Fruit fly (Drosophila melanogaster) whole organism, wandering third instar larva: ENCODE data around the gene CG11601.

Experiments used
- Abd-B ChIP-seq: fragments of >200 bp; optimal IDR thresholded peaks from 2 replicates; lab custom pipeline; 2017; ENCODE audit warnings: missing biosample characterization, missing genetic modification characterization
- CG32264 ChIP-seq: fragments of 200-800 bp; sonication (Bioruptor generic); optimal IDR thresholded peaks from 2 replicates; lab custom pipeline; 2016; ENCODE audit warnings: missing biosample characterization, missing genetic modification characterization
- CG9705 ChIP-seq: fragments of 200-800 bp; sonication (Bioruptor generic); optimal IDR thresholded peaks from 2 replicates; lab custom pipeline; 2018; ENCODE audit warnings: missing biosample characterization, mild to moderate bottlenecking, missing genetic modification characterization
- CrebA ChIP-seq: fragments of 200-800 bp; sonication (Bioruptor generic); optimal IDR thresholded peaks from 2 replicates; lab custom pipeline; 2016; ENCODE audit warnings: missing biosample characterization, mild to moderate bottlenecking, missing genetic modification characterization, borderline replicate concordance
- Dfd ChIP-seq: fragments of >200 bp; optimal IDR thresholded peaks from 2 replicates; lab custom pipeline; 2017; ENCODE audit warnings: missing biosample characterization, missing genetic modification characterization
- Dif ChIP-seq: fragments of 200-275, 200-300 bp; sonication (Bioruptor generic); optimal IDR thresholded peaks from 2 replicates; lab custom pipeline; 2018; ENCODE audit warnings: missing biosample characterization, missing genetic modification characterization; ENCODE audit not compliant: partially characterized antibody
- GATAd ChIP-seq: sonication (Bioruptor generic); optimal IDR thresholded peaks from 2 replicates; lab custom pipeline; 2016; ENCODE audit warnings: missing biosample characterization, missing genetic modification characterization
- HLH106 ChIP-seq: fragments of 200-800 bp; optimal IDR thresholded peaks from 3 replicates; lab custom pipeline; 2019; ENCODE audit warnings: missing biosample characterization, mild to moderate bottlenecking, missing genetic modification characterization, moderate library complexity
- Hnf4 ChIP-seq: fragments of 200-800 bp; sonication (Bioruptor generic); optimal IDR thresholded peaks from 2 replicates; lab custom pipeline; 2016; ENCODE audit warnings: missing biosample characterization, mild to moderate bottlenecking, missing genetic modification characterization
- Hr78 ChIP-seq: fragments of >200 bp; optimal IDR thresholded peaks from 2 replicates; lab custom pipeline; 2017; ENCODE audit warnings: missing biosample characterization, missing genetic modification characterization
- Hr83 ChIP-seq: fragments of 200-300 bp; sonication (Bioruptor generic); optimal IDR thresholded peaks from 2 replicates; lab custom pipeline; 2016; ENCODE audit warnings: missing biosample characterization, mild to moderate bottlenecking, missing genetic modification characterization, moderate library complexity; ENCODE audit not compliant: poor library complexity, severe bottlenecking
- Jra ChIP-seq: sonication (Bioruptor generic); optimal IDR thresholded peaks from 2 replicates; lab custom pipeline; 2016; ENCODE audit warnings: missing biosample characterization, missing genetic modification characterization
- Mio ChIP-seq: sonication (Bioruptor generic); optimal IDR thresholded peaks from 2 replicates; lab custom pipeline; 2016; ENCODE audit warnings: missing biosample characterization, missing genetic modification characterization
- Myc ChIP-seq: fragments of >200 bp; optimal IDR thresholded peaks from 2 replicates; lab custom pipeline; 2017
- N ChIP-seq: fragments of >200 bp; optimal IDR thresholded peaks from 2 replicates; lab custom pipeline; 2018; ENCODE audit warnings: missing biosample characterization, missing external identifiers, missing genetic modification characterization
- OdsH ChIP-seq: fragments of 200-800 bp; sonication (Bioruptor generic); optimal IDR thresholded peaks from 2 replicates; lab custom pipeline; 2016; ENCODE audit warnings: missing biosample characterization, mild to moderate bottlenecking, missing genetic modification characterization
- Rel ChIP-seq, 2 experiments: fragments of 200-800 bp; sonication (Bioruptor generic) in 1 of 2; optimal IDR thresholded peaks; 2 replicates in 1 of 2; 3 replicates in 1 of 2; lab custom pipeline; 2016 to 2019; ENCODE audit warnings: mild to moderate bottlenecking in 2 of 2, missing biosample characterization in 2 of 2, missing genetic modification characterization in 2 of 2, moderate library complexity in 1 of 2
- Sp1 ChIP-seq: fragments of 200-800 bp; sonication (Bioruptor generic); optimal IDR thresholded peaks from 3 replicates; lab custom pipeline; 2019; ENCODE audit warnings: missing biosample characterization, mild to moderate bottlenecking, missing genetic modification characterization, moderate library complexity
- Vsx2 ChIP-seq: fragments of 200-300, 225-300 bp; sonication (Bioruptor generic); optimal IDR thresholded peaks from 2 replicates; lab custom pipeline; 2018; ENCODE audit warnings: missing biosample characterization, missing genetic modification characterization; ENCODE audit not compliant: partially characterized antibody
- br ChIP-seq: fragments of 200-800 bp; sonication (Bioruptor generic); optimal IDR thresholded peaks from 2 replicates; lab custom pipeline; 2016; ENCODE audit warnings: missing biosample characterization, missing genetic modification characterization
- brk ChIP-seq: fragments of 200-800 bp; sonication (Bioruptor generic); optimal IDR thresholded peaks from 2 replicates; lab custom pipeline; 2016; ENCODE audit warnings: missing biosample characterization, mild to moderate bottlenecking, missing genetic modification characterization
- dl ChIP-seq, 2 experiments: fragments of 175-275, 200-275 bp in 1 of 2; fragments of 200-275 bp in 1 of 2; sonication (Bioruptor generic); optimal IDR thresholded peaks; lab custom pipeline; 2018; ENCODE audit warnings: mild to moderate bottlenecking in 2 of 2, missing biosample characterization in 2 of 2, missing genetic modification characterization in 2 of 2, moderate library complexity in 2 of 2; ENCODE audit not compliant: partially characterized antibody in 2 of 2, insufficient read depth in 1 of 2
- dmrt93B ChIP-seq: fragments of 200-800 bp; sonication (Bioruptor generic); optimal IDR thresholded peaks from 2 replicates; lab custom pipeline; 2018; ENCODE audit warnings: missing biosample characterization, mild to moderate bottlenecking, missing genetic modification characterization
- dsf ChIP-seq: sonication (Bioruptor generic); optimal IDR thresholded peaks from 2 replicates; lab custom pipeline; 2016; ENCODE audit warnings: missing biosample characterization, missing genetic modification characterization, borderline replicate concordance
- ey ChIP-seq: fragments of 200-800 bp; sonication (Bioruptor generic); optimal IDR thresholded peaks from 2 replicates; lab custom pipeline; 2016; ENCODE audit warnings: missing biosample characterization, missing genetic modification characterization
- foxo ChIP-seq, 2 experiments: fragments of 200-800 bp; sonication (Bioruptor generic); optimal IDR thresholded peaks; 2 replicates in 1 of 2; 3 replicates in 1 of 2; lab custom pipeline; 2016 to 2017; ENCODE audit warnings: missing biosample characterization in 2 of 2, missing genetic modification characterization in 2 of 2
- fru ChIP-seq: fragments of 200-800 bp; sonication (Bioruptor generic); optimal IDR thresholded peaks from 3 replicates; lab custom pipeline; 2016; ENCODE audit warnings: missing biosample characterization, mild to moderate bottlenecking, missing genetic modification characterization
- h ChIP-seq: fragments of 200-800 bp; sonication (Bioruptor generic); optimal IDR thresholded peaks from 3 replicates; lab custom pipeline; 2016; ENCODE audit warnings: missing biosample characterization, mild to moderate bottlenecking, missing genetic modification characterization
- jim ChIP-seq: fragments of 175-275, 200-325 bp; sonication (Bioruptor generic); optimal IDR thresholded peaks from 2 replicates; lab custom pipeline; 2016; ENCODE audit warnings: missing biosample characterization, mild to moderate bottlenecking, missing genetic modification characterization
- lola ChIP-seq: fragments of >200 bp; optimal IDR thresholded peaks from 2 replicates; lab custom pipeline; 2017; ENCODE audit warnings: missing biosample characterization, missing genetic modification characterization
- pan ChIP-seq: fragments of >200 bp; optimal IDR thresholded peaks from 2 replicates; lab custom pipeline; 2017
- psq ChIP-seq: fragments of 200-800 bp; sonication (Bioruptor generic); optimal IDR thresholded peaks from 3 replicates; lab custom pipeline; 2017; ENCODE audit warnings: missing biosample characterization, mild to moderate bottlenecking, missing genetic modification characterization, moderate library complexity
- rgr ChIP-seq: fragments of 200-800 bp; sonication (Bioruptor generic); optimal IDR thresholded peaks from 3 replicates; lab custom pipeline; 2016; ENCODE audit warnings: missing biosample characterization, mild to moderate bottlenecking, missing genetic modification characterization
- sage ChIP-seq: fragments of 200-800 bp; sonication (Bioruptor generic); optimal IDR thresholded peaks from 2 replicates; lab custom pipeline; 2016; ENCODE audit warnings: missing biosample characterization, mild to moderate bottlenecking, missing genetic modification characterization
- sv ChIP-seq: fragments of 200-800 bp; sonication (Bioruptor generic); optimal IDR thresholded peaks from 3 replicates; lab custom pipeline; 2016; ENCODE audit warnings: missing biosample characterization, missing genetic modification characterization
- tai ChIP-seq: sonication (Bioruptor generic); optimal IDR thresholded peaks from 2 replicates; lab custom pipeline; 2016; ENCODE audit warnings: missing biosample characterization, missing genetic modification characterization
- usp ChIP-seq: fragments of >200 bp; optimal IDR thresholded peaks from 2 replicates; lab custom pipeline; 2017; ENCODE audit warnings: missing biosample characterization, missing genetic modification characterization
- woc ChIP-seq: sonication (Bioruptor generic); optimal IDR thresholded peaks from 2 replicates; lab custom pipeline; 2016; ENCODE audit warnings: missing biosample characterization, mild to moderate bottlenecking, missing genetic modification characterization

CG11601 gene

dm6 chr2L:285596-286023, 2.5 kb upstream of the CG11601 start:
- TF ChIP-seq Sp1 (GFP tag; lab: Kevin White, UChicago): peak; percentile 45
- TF ChIP-seq h (GFP tag; lab: Kevin White, UChicago): peak; percentile 71
- peak; percentile 54 for TF ChIP-seq HLH106
- peak; percentile 55 for TF ChIP-seq br (GFP tag; lab: Kevin White, UChicago)
- TF ChIP-seq Hr83: peak; percentile 72
- TF ChIP-seq dl (GFP tag; optimal IDR thresholded peaks at IDR 0.05; lab: Kevin White, UChicago; ENCODE audit: insufficient read depth in 1 of 2, partially characterized antibody in 2 of 2): no peak
- no peak for TF ChIP-seq Mio (GFP tag; lab: Kevin White, UChicago)
- TF ChIP-seq tai (GFP tag; lab: Kevin White, UChicago): no peak
- TF ChIP-seq lola (GFP tag; lab: Kevin White, UChicago): no peak
- peak; percentile 85 for TF ChIP-seq Dif
- no peak for TF ChIP-seq brk (GFP tag; lab: Kevin White, UChicago)
- peak; percentile 40 for TF ChIP-seq OdsH
- no peak for TF ChIP-seq Dfd (GFP tag; lab: Kevin White, UChicago)
- peak; percentile 66 for TF ChIP-seq woc (GFP tag; lab: Kevin White, UChicago)
- TF ChIP-seq CG9705 (GFP tag; lab: Kevin White, UChicago): peak; percentile 6
- TF ChIP-seq Myc (lab: Kevin White, UChicago): no peak
- no peak for TF ChIP-seq usp (GFP tag; lab: Kevin White, UChicago)
- no peak for TF ChIP-seq GATAd (GFP tag; lab: Kevin White, UChicago)
- TF ChIP-seq dmrt93B (GFP tag; lab: Kevin White, UChicago): no peak
- TF ChIP-seq N (GFP tag; lab: Kevin White, UChicago): no peak
- TF ChIP-seq Vsx2 (GFP tag; lab: Kevin White, UChicago): no peak
- TF ChIP-seq pan: no peak
- no peak for TF ChIP-seq Abd-B (GFP tag; lab: Kevin White, UChicago)
- TF ChIP-seq ey (GFP tag; lab: Kevin White, UChicago): peak; percentile 62
- TF ChIP-seq fru (GFP tag; lab: Kevin White, UChicago): peak; percentile 50
- peak; percentile 64 for TF ChIP-seq rgr (GFP tag; lab: Kevin White, UChicago)
- TF ChIP-seq Jra (GFP tag; lab: Kevin White, UChicago): no peak
- no peak for TF ChIP-seq CG32264 (GFP tag; lab: Kevin White, UChicago)
- TF ChIP-seq sv (GFP tag; lab: Kevin White, UChicago): no peak
- TF ChIP-seq psq (GFP tag; lab: Kevin White, UChicago): no peak
- TF ChIP-seq Rel (GFP tag; optimal IDR thresholded peaks at IDR 0.05; lab: Kevin White, UChicago): no peak
- TF ChIP-seq Rel (tag; optimal IDR thresholded peaks at IDR 0.05; lab: Kevin White, UChicago): peak; percentile 98
- no peak for TF ChIP-seq sage
- TF ChIP-seq Hnf4 (GFP tag; lab: Kevin White, UChicago): peak; percentile 37
- no peak for TF ChIP-seq CrebA (GFP tag; lab: Kevin White, UChicago)
- TF ChIP-seq jim: no peak
- TF ChIP-seq Hr78: no peak
- no peak for TF ChIP-seq dsf
- peak in 1 of 2 experiments; percentile 55 for TF ChIP-seq foxo (GFP tag; optimal IDR thresholded peaks at IDR 0.05; lab: Kevin White, UChicago)
- TF ChIP-seq, all 38 proteins: peak for 15

- no peak for TF ChIP-seq dsf
- no peak for TF ChIP-seq GATAd (GFP tag; lab: Kevin White, UChicago)
- no peak for TF ChIP-seq rgr (GFP tag; lab: Kevin White, UChicago)
- no peak for TF ChIP-seq Hr83
- no peak for TF ChIP-seq h (GFP tag; lab: Kevin White, UChicago)
- no peak for TF ChIP-seq Dif
- no peak for TF ChIP-seq sage
- TF ChIP-seq usp (GFP tag; lab: Kevin White, UChicago): no peak
- no peak for TF ChIP-seq Myc (lab: Kevin White, UChicago)
- TF ChIP-seq dmrt93B (GFP tag; lab: Kevin White, UChicago): no peak
- TF ChIP-seq sv (GFP tag; lab: Kevin White, UChicago): no peak
- no peak for TF ChIP-seq foxo (GFP tag; optimal IDR thresholded peaks at IDR 0.05; lab: Kevin White, UChicago)
- no peak for TF ChIP-seq br (GFP tag; lab: Kevin White, UChicago)
- TF ChIP-seq N (GFP tag; lab: Kevin White, UChicago): no peak
- TF ChIP-seq Vsx2 (GFP tag; lab: Kevin White, UChicago): no peak
- no peak for TF ChIP-seq dl (GFP tag; optimal IDR thresholded peaks at IDR 0.05; lab: Kevin White, UChicago; ENCODE audit: insufficient read depth in 1 of 2, partially characterized antibody in 2 of 2)
- no peak for TF ChIP-seq psq (GFP tag; lab: Kevin White, UChicago)
- TF ChIP-seq HLH106: no peak
- TF ChIP-seq, all 38 proteins: peak for 0
Observed at dm6 chr2L:278134-278533, 4.9 kb downstream of the CG11601 start, which contains the start of gene CG17078. Gene CG17078 (minus strand): TSS chr2L:278234.
